Worm (Caenorhabditis elegans): ENCODE results near the gene oac-52.
A peak's percentile ranks its signal among the peaks of the same experiment; 100 is the strongest.

The oac-52 gene

DNA sequence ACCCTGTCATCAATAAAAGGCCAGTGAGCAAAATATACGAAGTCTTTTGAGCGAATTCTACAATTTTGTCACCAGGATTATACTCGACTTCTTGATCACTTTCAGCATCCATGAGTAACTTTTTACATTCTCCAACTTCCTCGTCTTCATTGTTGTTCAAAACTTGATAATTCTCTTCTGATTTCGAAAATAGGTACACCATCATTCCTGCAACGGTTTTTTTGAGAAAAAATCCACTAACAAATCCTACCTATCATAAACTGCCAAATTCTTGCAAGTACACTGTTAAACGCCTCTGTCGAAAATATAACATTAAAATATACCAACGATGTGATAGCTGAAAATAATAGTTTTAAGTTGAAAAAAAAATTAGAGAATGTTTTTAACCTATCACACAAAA, 1.6 kb downstream of the oac-52 start:
- TF ChIP-seq efl-1 (optimal IDR thresholded peaks at IDR 0.05) (no peak), efl-1 (GFP tag; optimal IDR thresholded peaks at IDR 0.05 in 1 of 2) (peak in 1 of 2 experiments; percentile 89), ztf-4 (tag; optimal IDR thresholded peaks at IDR 0.05) (no peak)

DNA sequence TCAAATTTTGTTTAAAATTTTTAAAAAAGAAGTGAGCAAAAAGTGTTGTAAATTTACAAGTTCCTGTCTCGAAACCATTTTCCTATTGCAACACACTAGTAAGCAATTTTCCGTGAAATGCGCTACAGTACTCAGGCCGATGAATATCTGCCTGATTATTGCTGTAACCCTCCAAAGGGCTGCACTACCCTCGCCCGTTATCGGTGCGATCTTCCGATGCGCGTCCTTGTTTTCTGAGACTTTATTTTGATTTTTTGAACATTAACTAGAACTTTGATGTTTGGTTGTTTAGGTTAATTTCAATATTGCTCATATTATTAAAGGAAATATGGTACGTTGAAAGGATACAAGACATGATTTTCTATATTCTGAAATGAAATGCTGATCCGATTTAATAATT, 8.2 kb downstream of the oac-52 start:
- TF ChIP-seq dpl-1 (GFP tag; optimal IDR thresholded peaks at IDR 0.05) (no peak), alr-1 (tag; optimal IDR thresholded peaks at IDR 0.05; ENCODE audit: borderline replicate concordance) (no peak), nhr-85 (tag) (peak; percentile 86), efl-1 (optimal IDR thresholded peaks at IDR 0.05) (no peak), efl-1 (GFP tag; optimal IDR thresholded peaks at IDR 0.05 in 1 of 2) (peak in 1 of 2 experiments; percentile 20), fos-1 (tag; optimal IDR thresholded peaks at IDR 0.05) (no peak), pax-3 (tag; optimal IDR thresholded peaks at IDR 0.05) (no peak)

DNA sequence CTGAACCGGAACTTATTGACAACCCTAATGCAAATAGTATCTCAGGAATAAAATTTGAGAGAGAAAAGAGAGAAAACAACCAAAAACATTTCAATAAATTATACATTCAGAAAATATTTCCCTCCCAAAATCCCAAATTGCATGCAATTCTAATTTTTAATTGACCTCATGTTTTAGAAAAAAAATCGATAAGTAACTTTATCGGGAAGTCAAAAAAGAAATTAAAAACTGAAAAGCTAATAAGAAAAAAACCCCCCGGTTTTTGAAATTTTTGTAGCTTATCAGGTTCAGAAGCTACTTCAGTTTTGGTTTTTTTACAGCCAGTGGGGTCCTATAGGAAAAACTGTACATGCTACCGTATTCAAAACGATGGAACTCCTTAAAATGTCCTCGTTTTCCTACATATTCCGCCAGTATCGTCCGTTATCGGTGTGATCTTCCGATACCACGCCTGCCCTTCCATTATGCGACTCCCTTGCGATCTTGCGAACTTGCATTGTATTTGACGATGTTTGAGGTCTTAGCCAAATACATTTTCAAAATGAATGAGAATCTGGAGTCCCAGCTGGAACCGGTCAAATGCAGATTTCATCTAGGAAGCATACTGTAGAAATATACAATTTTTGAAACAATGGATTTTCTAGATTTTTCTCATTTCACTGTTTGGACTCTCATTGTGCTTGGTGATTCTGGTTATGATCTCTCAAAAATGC, 10.1 kb downstream of the oac-52 start, which contains the start of the genes W03B1.3 and oac-51:
Gene W03B1.3, minus strand, starts transcription at position 101 of the 713 bp plus-strand sequence.
Gene oac-51, plus strand, starts transcription at position 663 of the 713 bp plus-strand sequence.
- TF ChIP-seq C16A3.4 (tag; optimal IDR thresholded peaks at IDR 0.05) (no peak), vab-15 (tag; optimal IDR thresholded peaks at IDR 0.05) (no peak), nhr-85 (tag) (peak; percentile 40)

DNA sequence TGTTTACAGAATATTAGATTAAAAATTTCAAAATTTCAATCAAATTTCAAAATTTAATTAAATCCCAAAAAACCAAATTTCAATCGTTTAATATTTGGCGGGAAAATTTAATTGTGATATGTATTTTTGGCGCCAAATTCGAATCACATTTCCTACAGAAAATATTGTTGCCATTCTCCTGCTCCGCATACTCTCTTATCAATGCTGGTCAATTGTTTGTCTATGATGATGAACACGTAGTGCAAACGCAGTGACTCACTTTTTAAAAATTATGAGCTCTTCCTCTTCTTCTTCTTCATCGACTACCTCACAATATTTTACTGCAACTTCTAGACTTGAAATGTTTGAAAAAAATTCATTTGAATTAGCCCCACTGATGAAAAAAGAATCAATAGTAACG, 20.0 kb downstream of the oac-52 start, which contains the start of gene trpl-2:
Gene trpl-2, plus strand, starts transcription at position 210 of the 400 bp plus-strand sequence.
- TF ChIP-seq rnt-1 (tag; optimal IDR thresholded peaks at IDR 0.05) (no peak), lin-35 (GFP tag; optimal IDR thresholded peaks at IDR 0.05) (peak in 1 of 2 experiments; percentile 31), efl-1 (optimal IDR thresholded peaks at IDR 0.05) (no peak), efl-1 (GFP tag; optimal IDR thresholded peaks at IDR 0.05 in 1 of 2) (no peak), unc-130 (tag; optimal IDR thresholded peaks at IDR 0.05) (no peak), vab-15 (tag; optimal IDR thresholded peaks at IDR 0.05) (no peak), dpl-1 (GFP tag; optimal IDR thresholded peaks at IDR 0.05) (peak in 1 of 3 experiments; percentile 18)

DNA sequence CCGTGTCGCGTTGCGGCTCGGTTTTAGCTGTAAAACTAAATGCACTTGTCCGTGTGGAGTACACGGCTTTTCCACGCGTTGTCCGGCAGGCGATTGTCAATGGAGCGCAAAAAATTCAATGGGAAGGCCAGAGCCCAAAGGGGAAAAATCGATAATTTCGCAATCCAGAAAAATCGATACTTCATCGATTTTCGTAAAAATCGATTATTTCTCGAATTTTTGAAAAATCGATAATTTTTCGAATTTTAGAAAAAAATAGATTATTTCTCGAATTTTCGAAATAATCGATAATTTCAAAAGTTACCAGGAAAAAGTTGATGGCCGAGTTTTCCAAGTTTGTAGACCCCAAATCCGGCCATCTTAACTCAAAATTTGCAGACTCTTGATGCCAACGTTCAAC, 26.9 kb downstream of the oac-52 start:
- no peak for TF ChIP-seq lin-14 (GFP tag; optimal IDR thresholded peaks at IDR 0.05)
- no peak for TF ChIP-seq sptf-1 (tag; optimal IDR thresholded peaks at IDR 0.05)
- TF ChIP-seq ceh-63 (GFP tag; optimal IDR thresholded peaks at IDR 0.05): no peak
- no peak for TF ChIP-seq ama-1 (optimal IDR thresholded peaks at IDR 0.05)
- no peak for TF ChIP-seq mdl-1 (tag; optimal IDR thresholded peaks at IDR 0.05)
- no peak for TF ChIP-seq unc-62 (GFP tag; optimal IDR thresholded peaks at IDR 0.05)
- no peak for TF ChIP-seq pqm-1 (tag; optimal IDR thresholded peaks at IDR 0.05)
- TF ChIP-seq isw-1 (GFP tag; IDR thresholded peaks at IDR 0.05): no peak
- no peak for TF ChIP-seq skn-1 (tag; optimal IDR thresholded peaks at IDR 0.05)
- TF ChIP-seq ceh-90 (tag; optimal IDR thresholded peaks at IDR 0.05): no peak

DNA sequence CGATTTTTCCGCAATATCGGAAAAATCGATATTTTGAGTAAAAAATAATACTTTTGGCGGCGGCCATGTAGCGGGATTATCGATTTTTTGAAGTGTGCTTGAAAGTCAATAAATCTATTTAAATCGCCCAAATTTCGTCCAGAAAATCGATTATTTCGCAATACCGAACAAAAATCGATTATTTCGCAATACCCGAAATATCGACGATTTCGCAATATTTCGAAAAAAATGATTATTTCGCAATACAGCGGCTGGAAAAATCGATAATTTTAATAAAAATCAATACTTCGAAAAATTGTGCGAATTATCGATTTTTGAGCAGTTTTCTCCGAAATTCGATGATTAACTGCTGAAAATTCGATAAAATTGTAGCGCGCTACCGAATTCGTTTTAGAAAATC, 28.4 kb downstream of the oac-52 start:
- TF ChIP-seq zip-4 (GFP tag; optimal IDR thresholded peaks at IDR 0.05): peak; percentile 65
- no peak for TF ChIP-seq nhr-84 (tag; optimal IDR thresholded peaks at IDR 0.05)

DNA sequence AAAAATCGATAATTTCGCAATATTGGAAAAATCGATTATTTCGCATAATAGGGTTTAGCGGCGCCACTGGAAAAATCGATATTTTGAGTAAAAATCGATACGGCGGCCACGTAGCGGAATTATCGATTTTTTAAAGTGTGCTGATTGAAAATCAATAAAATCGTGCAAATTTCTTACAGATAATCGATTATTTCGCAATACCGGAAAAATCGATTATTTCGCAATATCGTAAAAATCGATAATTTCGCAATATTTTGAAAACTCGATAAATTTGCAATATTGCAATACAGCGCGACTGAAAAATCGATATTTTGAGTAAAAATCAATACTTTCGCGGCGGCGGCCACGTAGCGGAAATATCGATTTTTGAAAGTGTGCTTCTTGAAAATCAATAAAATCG, 28.8 kb downstream of the oac-52 start:
- no peak for TF ChIP-seq lin-13 (GFP tag; optimal IDR thresholded peaks at IDR 0.05)
- TF ChIP-seq snpc-4 (tag; optimal IDR thresholded peaks at IDR 0.05): no peak
- no peak for TF ChIP-seq aly-2 (tag; optimal IDR thresholded peaks at IDR 0.05)
- no peak for TF ChIP-seq nhr-12 (tag; optimal IDR thresholded peaks at IDR 0.05)
- TF ChIP-seq alr-1 (tag; optimal IDR thresholded peaks at IDR 0.05; ENCODE audit: borderline replicate concordance): no peak
- peak; percentile 18 for TF ChIP-seq zip-4 (GFP tag; optimal IDR thresholded peaks at IDR 0.05)
- TF ChIP-seq ztf-11 (tag; optimal IDR thresholded peaks at IDR 0.05): no peak
- no peak for TF ChIP-seq nhr-11 (tag; optimal IDR thresholded peaks at IDR 0.05)

All from whole organism, L1 larva.